Worm (Caenorhabditis elegans) whole organism, young adult: ENCODE results near the gene F44E5.5.
A peak's percentile ranks its signal among the peaks of the same experiment; 100 is the strongest.

Experiments used
- B0035.1 ChIP-seq: sonication (generic microtip); optimal IDR thresholded peaks from 2 replicates; lab custom pipeline; 2016; ENCODE audit warnings: missing genetic modification characterization, mild to moderate bottlenecking, missing compliant biosample characterization, missing genotype, missing genetic modification reagents
- B0336.3 ChIP-seq: fragments of 200-800 bp; sonication (Bioruptor generic); IDR thresholded peaks from 2 replicates; pipeline ENCODE4 v1.3.6; 2022; ENCODE audit warnings: missing genetic modification characterization, missing compliant biosample characterization
- F23B12.7 ChIP-seq: sonication (generic microtip); optimal IDR thresholded peaks from 2 replicates; lab custom pipeline; 2017; ENCODE audit warnings: missing genetic modification characterization, mild to moderate bottlenecking, missing compliant biosample characterization, antibody characterized with exemption, moderate library complexity; ENCODE audit not compliant: insufficient read depth
- F57C9.4 ChIP-seq: sonication (generic microtip); optimal IDR thresholded peaks from 2 replicates; lab custom pipeline; 2017; ENCODE audit warnings: mild to moderate bottlenecking, missing genetic modification characterization, missing compliant biosample characterization
- K12H6.12 ChIP-seq: fragments of 200-800 bp; sonication (Bioruptor generic); optimal IDR thresholded peaks from 2 replicates; lab custom pipeline; 2018; ENCODE audit warnings: mild to moderate bottlenecking, missing genetic modification characterization, missing compliant biosample characterization
- Y79H2A.3 ChIP-seq: fragments of 200-800 bp; sonication (Bioruptor generic); conservative IDR thresholded peaks from 2 replicates; pipeline ENCODE4 v1.3.6; 2022; ENCODE audit warnings: missing genetic modification reagents, missing genetic modification characterization, missing compliant biosample characterization
- Y95B8A.8 ChIP-seq: fragments of 200-800 bp; sonication (Bioruptor generic); IDR thresholded peaks from 2 replicates; pipeline ENCODE4 v1.3.6; 2022; ENCODE audit warnings: missing genetic modification reagents, missing genetic modification characterization, missing compliant biosample characterization
- ZK185.1 ChIP-seq: sonication (generic microtip); optimal IDR thresholded peaks from 2 replicates; lab custom pipeline; 2016; ENCODE audit warnings: mild to moderate bottlenecking, missing genetic modification characterization, missing compliant biosample characterization; ENCODE audit not compliant: poor library complexity, severe bottlenecking
- aptf-3 ChIP-seq: fragments of 200-800 bp; sonication (Bioruptor generic); IDR thresholded peaks from 2 replicates; pipeline ENCODE4 v1.3.6; 2022; ENCODE audit warnings: missing genetic modification characterization, missing compliant biosample characterization
- cebp-1 ChIP-seq, 2 experiments: fragments of 200-800 bp in 1 of 2; sonication (Bioruptor generic) in 1 of 2; sonication (generic microtip) in 1 of 2; IDR thresholded peaks in 1 of 2; optimal IDR thresholded peaks in 1 of 2; 2 replicates each; pipeline versions ENCODE4 v1.3.6 to Lab custom; 2017 to 2022; ENCODE audit warnings: missing compliant biosample characterization in 2 of 2, missing genetic modification characterization in 2 of 2, mild to moderate bottlenecking in 1 of 2, missing genetic modification reagents in 1 of 2, moderate library complexity in 1 of 2
- ceh-27 ChIP-seq: fragments of 200-800 bp; sonication (Bioruptor generic); optimal IDR thresholded peaks from 2 replicates; lab custom pipeline; 2018; ENCODE audit warnings: mild to moderate bottlenecking, missing genetic modification characterization, moderate library complexity, missing compliant biosample characterization
- ceh-58 ChIP-seq: fragments of 200-800 bp; sonication (Bioruptor generic); IDR thresholded peaks from 2 replicates; pipeline ENCODE4 v1.3.6; 2022; ENCODE audit warnings: missing genetic modification characterization, missing compliant biosample characterization
- chd-7 ChIP-seq: sonication (generic microtip); optimal IDR thresholded peaks from 2 replicates; lab custom pipeline; 2016; ENCODE audit warnings: mild to moderate bottlenecking, missing genetic modification characterization, moderate library complexity, missing compliant biosample characterization
- efl-1 ChIP-seq: fragments of 150-350 bp; optimal IDR thresholded peaks from 2 replicates; lab custom pipeline; 2014; ENCODE audit warnings: missing biosample characterization, missing genetic modification reagents, missing genetic modification characterization
- ekl-4 ChIP-seq: fragments of 200-800 bp; sonication (Bioruptor generic); IDR thresholded peaks from 2 replicates; pipeline ENCODE4 v1.3.6; 2022; ENCODE audit warnings: missing genetic modification reagents, missing genetic modification characterization, missing compliant biosample characterization
- fkh-3 ChIP-seq: sonication (generic microtip); optimal IDR thresholded peaks from 2 replicates; lab custom pipeline; 2016; ENCODE audit warnings: mild to moderate bottlenecking, missing genetic modification characterization, missing compliant biosample characterization
- gei-17 ChIP-seq: fragments of 200-800 bp; sonication (Bioruptor generic); optimal IDR thresholded peaks from 2 replicates; lab custom pipeline; 2018; ENCODE audit warnings: mild to moderate bottlenecking, missing genetic modification characterization, missing compliant biosample characterization
- hmg-1.2 ChIP-seq: fragments of 200-800 bp; sonication (Bioruptor generic); IDR thresholded peaks from 2 replicates; pipeline ENCODE4 v1.3.6; 2022; ENCODE audit warnings: missing genetic modification reagents, missing genetic modification characterization, missing compliant biosample characterization
- hrde-1 ChIP-seq: sonication (generic microtip); optimal IDR thresholded peaks from 2 replicates; lab custom pipeline; 2016; ENCODE audit warnings: missing genetic modification characterization, mild to moderate bottlenecking, missing compliant biosample characterization, moderate library complexity, missing genotype, missing genetic modification reagents, borderline replicate concordance
- lag-1 ChIP-seq: fragments of 200-800 bp; sonication (Bioruptor generic); IDR thresholded peaks from 2 replicates; pipeline ENCODE4 v1.3.6; 2022; ENCODE audit warnings: missing genetic modification reagents, missing genetic modification characterization, missing compliant biosample characterization
- let-526 ChIP-seq: fragments of 200-800 bp; sonication (Bioruptor generic); IDR thresholded peaks from 2 replicates; pipeline ENCODE4 v1.3.6; 2022; ENCODE audit warnings: missing genetic modification reagents, missing genetic modification characterization, missing compliant biosample characterization
- lin-35 ChIP-seq, 3 experiments: fragments of 150-350 bp in 2 of 3; sonication (generic microtip) in 1 of 3; optimal IDR thresholded peaks; 2 replicates each; lab custom pipeline; 2014 to 2018; ENCODE audit warnings: missing biosample characterization in 3 of 3, missing genetic modification characterization in 3 of 3, missing genetic modification reagents in 3 of 3
- lin-40 ChIP-seq: sonication (generic microtip); optimal IDR thresholded peaks from 2 replicates; lab custom pipeline; 2016; ENCODE audit warnings: missing genetic modification characterization, mild to moderate bottlenecking, missing compliant biosample characterization, missing genotype, missing genetic modification reagents
- lir-1 ChIP-seq: fragments of 200-800 bp; sonication (Bioruptor generic); conservative IDR thresholded peaks from 2 replicates; pipeline ENCODE4 v1.3.6; 2022; ENCODE audit warnings: missing genetic modification reagents, missing genetic modification characterization, missing compliant biosample characterization
- lsy-27 ChIP-seq: sonication (generic microtip); optimal IDR thresholded peaks from 2 replicates; lab custom pipeline; 2017; ENCODE audit warnings: missing genetic modification characterization, mild to moderate bottlenecking, missing compliant biosample characterization, antibody characterized with exemption, missing genotype, borderline replicate concordance; ENCODE audit not compliant: insufficient read depth
- madf-8 ChIP-seq: fragments of 200-800 bp; sonication (Bioruptor generic); conservative IDR thresholded peaks from 2 replicates; pipeline ENCODE4 v1.3.6; 2022; ENCODE audit warnings: missing genetic modification reagents, missing genetic modification characterization, missing compliant biosample characterization
- mel-28 ChIP-seq: sonication (generic microtip); optimal IDR thresholded peaks from 2 replicates; lab custom pipeline; 2016; ENCODE audit warnings: borderline replicate concordance, mild to moderate bottlenecking, missing genetic modification characterization, missing compliant biosample characterization
- mxl-1 ChIP-seq: sonication (generic microtip); optimal IDR thresholded peaks from 2 replicates; lab custom pipeline; 2016; ENCODE audit warnings: missing genetic modification characterization, missing compliant biosample characterization
- nfya-1 ChIP-seq: sonication (generic microtip); optimal IDR thresholded peaks from 2 replicates; lab custom pipeline; 2017; ENCODE audit warnings: antibody characterized with exemption, missing compliant biosample characterization, missing genetic modification characterization, borderline replicate concordance; ENCODE audit not compliant: insufficient read depth
- rcor-1 ChIP-seq: fragments of 200-800 bp; sonication (Bioruptor generic); IDR thresholded peaks from 2 replicates; pipeline ENCODE4 v1.3.6; 2022; ENCODE audit warnings: missing genetic modification reagents, missing genetic modification characterization, missing compliant biosample characterization
- rpc-1 ChIP-seq, 2 experiments: fragments of 150-350 bp in 1 of 2; sonication (generic microtip) in 1 of 2; optimal IDR thresholded peaks; 2 replicates each; lab custom pipeline; 2014 to 2018; ENCODE audit warnings: missing biosample characterization in 1 of 2, missing genetic modification characterization in 1 of 2, missing genetic modification reagents in 1 of 2, missing genotype in 1 of 2
- snpc-1.3 ChIP-seq: sonication (generic microtip); optimal IDR thresholded peaks from 2 replicates; lab custom pipeline; 2017; ENCODE audit warnings: missing genetic modification characterization, mild to moderate bottlenecking, missing compliant biosample characterization, antibody characterized with exemption, moderate library complexity, missing genotype, missing genetic modification reagents; ENCODE audit not compliant: insufficient read depth
- snpc-4 ChIP-seq, 5 experiments: fragments of 150-350 bp in 1 of 5; sonication (generic microtip) in 4 of 5; optimal IDR thresholded peaks; 2 replicates each; lab custom pipeline; 2014 to 2018; ENCODE audit warnings: missing genetic modification characterization in 5 of 5, missing biosample characterization in 3 of 5, antibody characterized with exemption in 2 of 5, mild to moderate bottlenecking in 2 of 5, missing compliant biosample characterization in 2 of 5, missing genotype in 2 of 5, moderate library complexity in 2 of 5, missing genetic modification reagents in 1 of 5
- unc-62 ChIP-seq: fragments of 150-350 bp; optimal IDR thresholded peaks from 2 replicates; lab custom pipeline; 2014; ENCODE audit warnings: missing biosample characterization, missing genetic modification reagents, missing genetic modification characterization
- xnd-1 ChIP-seq: sonication (generic microtip); optimal IDR thresholded peaks from 2 replicates; lab custom pipeline; 2016; ENCODE audit warnings: missing genotype, missing genetic modification reagents, missing genetic modification characterization, missing compliant biosample characterization
- zfh-2 ChIP-seq: fragments of 200-800 bp; sonication (Bioruptor generic); conservative IDR thresholded peaks from 2 replicates; pipeline ENCODE4 v1.3.6; 2022; ENCODE audit warnings: missing genetic modification reagents, missing genetic modification characterization, missing compliant biosample characterization
- zim-3 ChIP-seq: sonication (generic microtip); optimal IDR thresholded peaks from 2 replicates; lab custom pipeline; 2017; ENCODE audit warnings: mild to moderate bottlenecking, missing genetic modification characterization, moderate library complexity, missing compliant biosample characterization
- ztf-18 ChIP-seq: sonication (generic microtip); optimal IDR thresholded peaks from 2 replicates; lab custom pipeline; 2016; ENCODE audit warnings: missing genotype, mild to moderate bottlenecking, missing genetic modification characterization, missing compliant biosample characterization
- ztf-28 ChIP-seq: fragments of 200-800 bp; sonication (Bioruptor generic); IDR thresholded peaks from 2 replicates; pipeline ENCODE4 v1.3.6; 2022; ENCODE audit warnings: missing genetic modification reagents, missing genetic modification characterization, missing compliant biosample characterization

F44E5.5 gene

DNA sequence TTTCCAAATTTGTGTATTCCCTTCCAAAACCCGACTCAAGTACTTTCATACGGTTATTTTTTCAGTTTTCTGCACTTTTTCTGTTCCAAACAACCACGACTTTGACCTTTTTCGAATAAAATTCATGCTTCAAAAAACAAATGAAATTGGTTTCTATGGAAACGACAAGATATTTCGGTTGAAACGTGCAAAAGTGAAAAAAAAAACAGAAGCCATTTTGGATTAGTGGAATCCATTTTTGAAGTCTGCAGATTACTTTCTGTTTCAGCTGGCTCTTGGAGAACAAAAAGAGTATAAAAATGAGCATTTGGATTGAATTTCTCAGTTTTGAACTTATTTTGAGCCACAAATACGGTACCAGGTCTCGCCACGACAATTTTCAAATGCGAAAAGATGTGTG lies 37.3 kb upstream of the F44E5.5 start:
- TF ChIP-seq ceh-27 (GFP tag; lab: Kevin White, UChicago) (no peak), ZK185.1 (tag; lab: Kevin White, UChicago) (no peak), F57C9.4 (tag; lab: Kevin White, UChicago) (no peak)

- no peak for TF ChIP-seq rcor-1 (GFP tag; lab: Robert Waterston, UW)
- TF ChIP-seq lir-1 (GFP tag; lab: Robert Waterston, UW) = no peak
- TF ChIP-seq xnd-1 (tag; lab: Kevin White, UChicago) = no peak
- TF ChIP-seq hrde-1 (tag; lab: Kevin White, UChicago) = no peak
- no peak for TF ChIP-seq gei-17 (GFP tag; lab: Kevin White, UChicago)
- no peak for TF ChIP-seq lag-1 (GFP tag; lab: Robert Waterston, UW)
- TF ChIP-seq rpc-1 (optimal IDR thresholded peaks at IDR 0.05; lab: Kevin White, UChicago) = no peak
- TF ChIP-seq rpc-1 (tag; optimal IDR thresholded peaks at IDR 0.05; lab: Kevin White, UChicago) = no peak
- TF ChIP-seq unc-62 (GFP tag; lab: Kevin White, UChicago) = no peak
- TF ChIP-seq Y79H2A.3 (GFP tag; lab: Robert Waterston, UW) = no peak
- TF ChIP-seq mel-28 (tag; lab: Kevin White, UChicago) = no peak
- TF ChIP-seq ztf-18 = no peak
- no peak for TF ChIP-seq mxl-1 (tag; lab: Kevin White, UChicago)
- TF ChIP-seq aptf-3 (GFP tag; lab: Robert Waterston, UW) = no peak
- TF ChIP-seq madf-8 = no peak
- no peak for TF ChIP-seq Y95B8A.8 (GFP tag; lab: Robert Waterston, UW)
These were observed 35.6 kb upstream of the F44E5.5 start, which contains the start of gene ldh-1 for ce11 chrII:11723904-11724303. Gene ldh-1, plus strand, starts transcription at chrII:11724204.

DNA sequence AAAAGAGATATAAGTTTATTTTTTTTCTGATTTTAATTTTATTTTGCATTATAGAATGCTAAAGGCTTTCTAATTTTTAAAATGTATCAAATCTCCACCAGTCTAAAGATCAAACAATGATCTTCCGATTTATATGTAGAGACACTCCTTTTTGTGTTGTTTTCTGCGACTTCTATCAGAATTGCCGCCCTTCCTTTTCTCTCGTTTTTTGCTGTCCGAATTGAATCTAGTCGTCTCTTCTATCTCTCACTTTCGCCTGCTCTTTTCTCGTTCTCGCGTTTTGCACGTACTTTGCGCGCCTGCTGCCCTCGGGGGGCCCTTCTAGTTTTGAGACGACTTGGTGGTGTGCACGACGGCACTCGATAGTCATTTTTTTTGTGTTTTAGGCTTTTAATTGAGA lies 35.1 kb upstream of the F44E5.5 start:
- TF ChIP-seq lin-35 (GFP tag; optimal IDR thresholded peaks at IDR 0.05; lab: Kevin White, UChicago) (peak in 1 of 3 experiments; percentile 9), F23B12.7 (tag; lab: Kevin White, UChicago) (no peak), ztf-28 (GFP tag; lab: Robert Waterston, UW) (no peak), snpc-4 (GFP tag; optimal IDR thresholded peaks at IDR 0.05; lab: Kevin White, UChicago) (no peak), snpc-4 (tag; optimal IDR thresholded peaks at IDR 0.05; lab: Kevin White, UChicago) (peak in 1 of 4 experiments; percentile 5), efl-1 (peak; percentile 29), nfya-1 (no peak), ztf-18 (no peak), lin-40 (tag; lab: Kevin White, UChicago) (peak; percentile 34), B0035.1 (tag; lab: Kevin White, UChicago) (no peak), mel-28 (tag; lab: Kevin White, UChicago) (no peak), hmg-1.2 (GFP tag; lab: Robert Waterston, UW) (peak; percentile 53; the same call in 1 of the 2 replicates), lag-1 (GFP tag; lab: Robert Waterston, UW) (no peak), cebp-1 (GFP tag; IDR thresholded peaks at IDR 0.05; lab: Robert Waterston, UW) (no peak), cebp-1 (tag; optimal IDR thresholded peaks at IDR 0.05; lab: Kevin White, UChicago) (peak; percentile 33), K12H6.12 (peak; percentile 26), zfh-2 (GFP tag; lab: Robert Waterston, UW) (0 out of 2 replicates have a peak, but pooled peaks have one; percentile 40), fkh-3 (tag; lab: Kevin White, UChicago) (no peak)

ce11 chrII:11725615-11726014 lies 33.8 kb upstream of the F44E5.5 start:
- TF ChIP-seq let-526 = no peak
- TF ChIP-seq madf-8 = no peak
- no peak for TF ChIP-seq snpc-4 (GFP tag; optimal IDR thresholded peaks at IDR 0.05; lab: Kevin White, UChicago)
- no peak for TF ChIP-seq snpc-4 (tag; optimal IDR thresholded peaks at IDR 0.05; lab: Kevin White, UChicago)
- TF ChIP-seq zim-3 = no peak
- no peak for TF ChIP-seq ekl-4 (GFP tag; lab: Robert Waterston, UW)
- TF ChIP-seq B0336.3 (GFP tag; lab: Robert Waterston, UW) = no peak
- no peak for TF ChIP-seq aptf-3 (GFP tag; lab: Robert Waterston, UW)
- no peak for TF ChIP-seq snpc-1.3
- peak; percentile 52; the same call in 1 of the 2 replicates for TF ChIP-seq zfh-2 (GFP tag; lab: Robert Waterston, UW)
- TF ChIP-seq lsy-27 = no peak
- TF ChIP-seq chd-7 = peak; percentile 3
- no peak for TF ChIP-seq lir-1 (GFP tag; lab: Robert Waterston, UW)
- no peak for TF ChIP-seq ceh-58 (GFP tag; lab: Robert Waterston, UW)
